Worm (Caenorhabditis elegans) whole organism, L4 larva: ENCODE data around the gene F23H11.2.

Experiments used
- D1046.2 ChIP-seq: fragments of 200-800 bp; sonication (Bioruptor generic); IDR thresholded peaks from 2 replicates; pipeline ENCODE4 v1.3.6; 2022; ENCODE audit warnings: missing genetic modification characterization, missing compliant biosample characterization
- ama-1 ChIP-seq: fragments of 150-350 bp; optimal IDR thresholded peaks from 2 replicates; lab custom pipeline; 2014; ENCODE audit warnings: inconsistent platforms, mixed read lengths
- dve-1 ChIP-seq: sonication (generic microtip); optimal IDR thresholded peaks from 2 replicates; lab custom pipeline; 2017; ENCODE audit warnings: antibody characterized with exemption, mild to moderate bottlenecking, missing genetic modification characterization, missing compliant biosample characterization; ENCODE audit not compliant: insufficient read depth
- fkh-10 ChIP-seq: fragments of 150-350 bp; optimal IDR thresholded peaks from 2 replicates; lab custom pipeline; 2014; ENCODE audit warnings: missing biosample characterization, missing genetic modification reagents, missing genetic modification characterization
- lin-39 ChIP-seq: fragments of 150-350 bp; optimal IDR thresholded peaks from 2 replicates; lab custom pipeline; 2014; ENCODE audit warnings: missing biosample characterization, missing genetic modification reagents, missing genetic modification characterization
- ztf-7 ChIP-seq: fragments of 150-350 bp; optimal IDR thresholded peaks from 2 replicates; lab custom pipeline; 2014; ENCODE audit warnings: missing biosample characterization, missing genetic modification characterization

DNA sequence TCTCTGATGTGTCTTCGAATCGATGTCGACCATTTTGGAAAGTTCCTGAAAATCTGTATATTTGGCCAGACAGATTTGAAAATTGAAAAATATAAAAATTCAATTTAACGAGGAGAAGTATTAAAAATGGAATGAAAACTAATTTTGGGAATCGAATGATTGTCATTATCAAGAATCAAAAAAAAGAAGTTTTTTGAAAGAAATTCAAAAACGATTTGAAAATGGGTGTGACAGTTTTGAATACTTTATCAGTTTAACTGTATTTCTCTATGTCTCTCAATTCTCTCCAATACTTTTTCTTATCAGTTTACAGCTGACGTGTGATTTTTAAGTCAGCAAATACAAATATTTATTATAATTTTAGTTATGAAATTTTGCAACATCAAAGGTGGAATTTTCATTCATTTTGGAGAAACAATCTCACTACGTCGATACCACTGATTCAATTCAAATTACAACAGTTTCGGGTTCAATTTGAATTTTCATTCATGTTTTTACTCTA, 47.9 kb downstream of the F23H11.2 start, which contains the start of gene fbxa-59:
- TF ChIP-seq lin-39 (tag; lab: Kevin White, UChicago): no peak
- no peak for TF ChIP-seq ztf-7 (tag; lab: Kevin White, UChicago)
- TF ChIP-seq D1046.2 (GFP tag; lab: Robert Waterston, UW): no peak
- no peak for TF ChIP-seq fkh-10 (GFP tag; lab: Kevin White, UChicago)
- TF ChIP-seq ama-1 (lab: Kevin White, UChicago): no peak
- TF ChIP-seq dve-1: peak; percentile 71
